Worm (Caenorhabditis elegans): ENCODE measurements around the gene C29F5.8.

- no peak for TF ChIP-seq skn-1 (tag; optimal IDR thresholded peaks at IDR 0.05)
- no peak; the same call in 1 of the 2 replicates for TF ChIP-seq madf-9 (GFP tag; conservative IDR thresholded peaks at IDR 0.05)
- no peak for TF ChIP-seq ceh-28 (tag; optimal IDR thresholded peaks at IDR 0.05)
- no peak for TF ChIP-seq unc-39 (tag; optimal IDR thresholded peaks at IDR 0.05)
- 0 out of 2 replicates have a peak, but pooled peaks have one; percentile 11 for TF ChIP-seq lin-29 (GFP tag; IDR thresholded peaks at IDR 0.05)
- TF ChIP-seq hlh-11 (tag; optimal IDR thresholded peaks at IDR 0.05) = peak; percentile 67
- peak; percentile 28 for TF ChIP-seq lin-13 (GFP tag; optimal IDR thresholded peaks at IDR 0.05)
- TF ChIP-seq nhr-76 (tag; optimal IDR thresholded peaks at IDR 0.05) = no peak
- TF ChIP-seq cey-2 (tag; optimal IDR thresholded peaks at IDR 0.05; ENCODE audit: borderline replicate concordance, insufficient read depth) = no peak
- TF ChIP-seq nhr-28 (tag; optimal IDR thresholded peaks at IDR 0.05) = peak; percentile 20
- no peak for TF ChIP-seq ceh-82 (tag; optimal IDR thresholded peaks at IDR 0.05)
- TF ChIP-seq ztf-11 (tag; optimal IDR thresholded peaks at IDR 0.05) = no peak
- no peak for TF ChIP-seq R02D3.7 (tag; optimal IDR thresholded peaks at IDR 0.05)
Measured at ce11 chrII:6269805-6270414, 36.3 kb upstream of the C29F5.8 start, which contains the start of gene F13H8.2.

Measured in whole organism, L4 larva.